Worm (Caenorhabditis elegans) whole organism, L2 larva: ENCODE measurements around the gene sre-39.

Source experiments
- aly-2 ChIP-seq: fragments of 150-350 bp; optimal IDR thresholded peaks from 2 replicates; lab custom pipeline; 2014; ENCODE audit warnings: missing biosample characterization, missing genetic modification characterization
- blmp-1 ChIP-seq: sonication (generic microtip); optimal IDR thresholded peaks from 2 replicates; lab custom pipeline; 2017; ENCODE audit warnings: missing genetic modification characterization, mild to moderate bottlenecking, missing compliant biosample characterization, antibody characterized with exemption, moderate library complexity; ENCODE audit not compliant: insufficient read depth
- ztf-11 ChIP-seq: sonication (generic microtip); optimal IDR thresholded peaks from 2 replicates; lab custom pipeline; 2017; ENCODE audit warnings: missing biosample characterization, missing genetic modification characterization

DNA sequence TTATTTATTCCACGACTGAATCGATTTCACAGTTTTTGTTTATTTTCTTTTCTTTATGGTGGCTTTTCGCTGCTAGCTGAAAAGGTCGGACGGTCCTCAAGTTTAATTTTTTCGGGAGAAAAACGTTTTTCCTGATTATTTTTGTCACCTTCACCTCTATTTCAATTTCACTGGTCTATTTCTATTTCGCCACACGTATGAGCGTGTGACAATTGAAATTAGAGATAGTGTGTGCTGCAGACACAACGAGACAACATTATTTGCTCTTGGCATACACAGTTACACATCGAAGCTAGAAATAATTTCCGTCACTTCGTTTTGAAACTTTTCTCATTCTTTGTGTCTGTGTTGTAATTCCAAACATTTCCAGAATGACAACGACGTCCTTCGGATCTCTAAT is 28.6 kb downstream of the sre-39 start, which contains the start of gene F41C3.8:
- TF ChIP-seq ztf-11 (tag; lab: Kevin White, UChicago) (no peak), blmp-1 (tag; lab: Kevin White, UChicago) (no peak), aly-2 (tag; lab: Kevin White, UChicago) (no peak)
